Worm (Caenorhabditis elegans) whole organism, late embryonic: ENCODE data around the gene F54C4.4.

Experiments used
- C08G9.2 ChIP-seq: sonication (generic microtip); optimal IDR thresholded peaks from 2 replicates; lab custom pipeline; 2016; ENCODE audit warnings: mild to moderate bottlenecking, missing genetic modification characterization, moderate library complexity, missing compliant biosample characterization
- F13H6.1 ChIP-seq: sonication (generic microtip); optimal IDR thresholded peaks from 2 replicates; lab custom pipeline; 2016; ENCODE audit warnings: missing genetic modification characterization, missing compliant biosample characterization
- T23F11.4 ChIP-seq: fragments of 200-800 bp; sonication (Bioruptor generic); optimal IDR thresholded peaks from 2 replicates; lab custom pipeline; 2018; ENCODE audit warnings: mild to moderate bottlenecking, missing genetic modification characterization, missing compliant biosample characterization
- ahr-1 ChIP-seq: sonication (generic microtip); optimal IDR thresholded peaks from 2 replicates; lab custom pipeline; 2016; ENCODE audit warnings: missing genetic modification characterization, missing compliant biosample characterization
- ama-1 ChIP-seq: fragments of 150-350 bp; optimal IDR thresholded peaks from 2 replicates; lab custom pipeline; 2014
- ceh-14 ChIP-seq: sonication (generic microtip); optimal IDR thresholded peaks from 2 replicates; lab custom pipeline; 2016; ENCODE audit warnings: missing genotype, missing genetic modification characterization, missing compliant biosample characterization
- ceh-18 ChIP-seq: sonication (generic microtip); optimal IDR thresholded peaks from 2 replicates; lab custom pipeline; 2016; ENCODE audit warnings: missing genetic modification characterization, missing compliant biosample characterization
- ceh-19 ChIP-seq: fragments of 200-800 bp; sonication (Bioruptor generic); optimal IDR thresholded peaks from 2 replicates; lab custom pipeline; 2018; ENCODE audit warnings: mild to moderate bottlenecking, missing genetic modification characterization, missing compliant biosample characterization
- ceh-2 ChIP-seq: sonication (generic microtip); optimal IDR thresholded peaks from 2 replicates; lab custom pipeline; 2016; ENCODE audit warnings: missing genotype, missing genetic modification characterization, missing compliant biosample characterization
- ceh-22 ChIP-seq: sonication (generic microtip); optimal IDR thresholded peaks from 2 replicates; lab custom pipeline; 2017; ENCODE audit warnings: missing biosample characterization, missing genetic modification characterization
- ceh-34 ChIP-seq: sonication (generic microtip); optimal IDR thresholded peaks from 2 replicates; lab custom pipeline; 2016; ENCODE audit warnings: mild to moderate bottlenecking, missing genetic modification characterization, missing compliant biosample characterization
- ceh-45 ChIP-seq: fragments of 200-800 bp; sonication (Bioruptor generic); IDR thresholded peaks from 2 replicates; pipeline ENCODE4 v1.3.6; 2022; ENCODE audit warnings: missing genetic modification reagents, missing genetic modification characterization, missing compliant biosample characterization
- che-1 ChIP-seq: sonication (generic microtip); optimal IDR thresholded peaks from 2 replicates; lab custom pipeline; 2016; ENCODE audit warnings: mild to moderate bottlenecking, missing genetic modification characterization, missing compliant biosample characterization
- dmd-4 ChIP-seq: sonication (generic microtip); optimal IDR thresholded peaks from 2 replicates; lab custom pipeline; 2016; ENCODE audit warnings: borderline replicate concordance, missing genetic modification characterization, missing compliant biosample characterization
- elt-2 ChIP-seq: sonication (generic microtip); optimal IDR thresholded peaks from 2 replicates; lab custom pipeline; 2016; ENCODE audit warnings: missing genetic modification reagents, missing genetic modification characterization, missing compliant biosample characterization
- ets-4 ChIP-seq: sonication (generic microtip); optimal IDR thresholded peaks from 2 replicates; lab custom pipeline; 2016; ENCODE audit warnings: missing genetic modification characterization, missing compliant biosample characterization
- eyg-1 ChIP-seq: sonication (generic microtip); optimal IDR thresholded peaks from 2 replicates; lab custom pipeline; 2016; ENCODE audit warnings: missing genotype, missing genetic modification characterization, missing compliant biosample characterization
- fkh-10 ChIP-seq: fragments of 150-350 bp; optimal IDR thresholded peaks from 2 replicates; lab custom pipeline; 2014; ENCODE audit warnings: missing biosample characterization, missing genetic modification reagents, missing genetic modification characterization
- gmeb-2 ChIP-seq: sonication (generic microtip); optimal IDR thresholded peaks from 2 replicates; lab custom pipeline; 2016; ENCODE audit warnings: missing genetic modification characterization, inconsistent platforms, missing compliant biosample characterization
- hlh-30 ChIP-seq: sonication (generic microtip); optimal IDR thresholded peaks from 2 replicates; lab custom pipeline; 2017; ENCODE audit warnings: antibody characterized with exemption, missing genetic modification characterization, missing compliant biosample characterization; ENCODE audit not compliant: insufficient read depth
- hlh-6 ChIP-seq: sonication (generic microtip); optimal IDR thresholded peaks from 2 replicates; lab custom pipeline; 2016; ENCODE audit warnings: missing genotype, missing genetic modification characterization, missing compliant biosample characterization
- hlh-8 ChIP-seq: sonication (generic microtip); optimal IDR thresholded peaks from 2 replicates; lab custom pipeline; 2016; ENCODE audit warnings: missing genotype, missing genetic modification characterization, missing compliant biosample characterization
- lim-6 ChIP-seq: sonication (generic microtip); optimal IDR thresholded peaks from 2 replicates; lab custom pipeline; 2016; ENCODE audit warnings: missing genetic modification characterization, missing compliant biosample characterization
- mec-3 ChIP-seq: sonication (generic microtip); optimal IDR thresholded peaks from 2 replicates; lab custom pipeline; 2016; ENCODE audit warnings: borderline replicate concordance, missing genetic modification characterization, missing compliant biosample characterization
- nfya-1 ChIP-seq: sonication (generic microtip); optimal IDR thresholded peaks from 2 replicates; lab custom pipeline; 2017; ENCODE audit warnings: missing genetic modification characterization, mild to moderate bottlenecking, missing compliant biosample characterization, antibody characterized with exemption, moderate library complexity
- nhr-11 ChIP-seq: fragments of 150-350 bp; optimal IDR thresholded peaks from 2 replicates; lab custom pipeline; 2014; ENCODE audit warnings: missing biosample characterization, missing genetic modification characterization
- npax-4 ChIP-seq: sonication (generic microtip); optimal IDR thresholded peaks from 2 replicates; lab custom pipeline; 2016; ENCODE audit warnings: missing genetic modification characterization, missing compliant biosample characterization
- odd-2 ChIP-seq: sonication (generic microtip); optimal IDR thresholded peaks from 2 replicates; lab custom pipeline; 2017; ENCODE audit warnings: antibody characterized with exemption, mild to moderate bottlenecking, missing genetic modification characterization, missing compliant biosample characterization
- pag-3 ChIP-seq: sonication (generic microtip); optimal IDR thresholded peaks from 2 replicates; lab custom pipeline; 2016; ENCODE audit warnings: missing compliant biosample characterization, missing genetic modification characterization, borderline replicate concordance
- pha-2 ChIP-seq: sonication (generic microtip); optimal IDR thresholded peaks from 2 replicates; lab custom pipeline; 2017; ENCODE audit warnings: mild to moderate bottlenecking, missing genetic modification characterization, missing compliant biosample characterization
- ref-2 ChIP-seq: sonication (generic microtip); optimal IDR thresholded peaks from 2 replicates; lab custom pipeline; 2016; ENCODE audit warnings: missing genetic modification characterization, missing compliant biosample characterization
- rnt-1 ChIP-seq: sonication (generic microtip); optimal IDR thresholded peaks from 2 replicates; lab custom pipeline; 2016; ENCODE audit warnings: missing genetic modification characterization, missing compliant biosample characterization
- sox-2 ChIP-seq: fragments of 200-800 bp; sonication (Bioruptor generic); IDR thresholded peaks from 2 replicates; pipeline ENCODE4 v1.3.6; 2022; ENCODE audit warnings: missing genetic modification reagents, missing genetic modification characterization, missing compliant biosample characterization
- sox-4 ChIP-seq: sonication (generic microtip); optimal IDR thresholded peaks from 2 replicates; lab custom pipeline; 2017; ENCODE audit warnings: mild to moderate bottlenecking, missing genetic modification characterization, inconsistent platforms, missing compliant biosample characterization
- syd-9 ChIP-seq: sonication (generic microtip); optimal IDR thresholded peaks from 2 replicates; lab custom pipeline; 2016; ENCODE audit warnings: mild to moderate bottlenecking, missing genetic modification characterization, moderate library complexity, missing compliant biosample characterization
- tbx-2 ChIP-seq: sonication (generic microtip); optimal IDR thresholded peaks from 2 replicates; lab custom pipeline; 2016; ENCODE audit warnings: missing genetic modification characterization, missing compliant biosample characterization
- ttx-3 ChIP-seq: sonication (generic microtip); optimal IDR thresholded peaks from 2 replicates; lab custom pipeline; 2016; ENCODE audit warnings: missing genetic modification reagents, missing genetic modification characterization, missing compliant biosample characterization
- unc-42 ChIP-seq: sonication (generic microtip); optimal IDR thresholded peaks from 2 replicates; lab custom pipeline; 2016; ENCODE audit warnings: missing genotype, missing genetic modification characterization, missing compliant biosample characterization
- unc-55 ChIP-seq: sonication (generic microtip); optimal IDR thresholded peaks from 2 replicates; lab custom pipeline; 2017; ENCODE audit warnings: missing biosample characterization, missing genetic modification reagents, missing genetic modification characterization
- unc-86 ChIP-seq: sonication (generic microtip); optimal IDR thresholded peaks from 2 replicates; lab custom pipeline; 2016; ENCODE audit warnings: missing genetic modification characterization, missing compliant biosample characterization

F54C4.4 gene

ce11 chrIII:94759-95330 is 7.7 kb upstream of the F54C4.4 start, which contains the start of gene pat-4:
Gene pat-4 (minus strand): TSS chrIII:94809.
- TF ChIP-seq hlh-30 (no peak), nfya-1 (tag; lab: Kevin White, UChicago) (peak; percentile 24), dmd-4 (tag; lab: Kevin White, UChicago) (no peak), syd-9 (tag; lab: Kevin White, UChicago) (no peak), T23F11.4 (no peak), mec-3 (tag; lab: Kevin White, UChicago) (no peak), unc-55 (GFP tag; lab: Kevin White, UChicago) (no peak), sox-2 (peak; percentile 48), ceh-14 (no peak), odd-2 (no peak), rnt-1 (tag; lab: Kevin White, UChicago) (peak; percentile 3), ceh-34 (tag; lab: Kevin White, UChicago) (peak; percentile 59), ceh-19 (GFP tag; lab: Kevin White, UChicago) (peak; percentile 53), npax-4 (tag; lab: Kevin White, UChicago) (no peak), sox-4 (tag; lab: Kevin White, UChicago) (no peak), hlh-6 (tag; lab: Kevin White, UChicago) (peak; percentile 55), pha-2 (tag; lab: Kevin White, UChicago) (no peak), unc-42 (tag; lab: Kevin White, UChicago) (no peak), ttx-3 (no peak), ceh-2 (tag; lab: Kevin White, UChicago) (peak; percentile 16), F13H6.1 (tag; lab: Kevin White, UChicago) (no peak), ref-2 (tag; lab: Kevin White, UChicago) (peak; percentile 45), C08G9.2 (tag; lab: Kevin White, UChicago) (no peak), elt-2 (tag; lab: Kevin White, UChicago) (no peak), nhr-11 (tag; lab: Kevin White, UChicago) (no peak), tbx-2 (tag; lab: Kevin White, UChicago) (peak; percentile 51)

ce11 chrIII:92247-92646 is 5.1 kb upstream of the F54C4.4 start:
- TF ChIP-seq lim-6 (tag; lab: Kevin White, UChicago) (no peak), ama-1 (lab: Kevin White, UChicago) (no peak), ceh-22 (tag; lab: Kevin White, UChicago) (no peak), pag-3 (tag; lab: Kevin White, UChicago) (no peak), ahr-1 (tag; lab: Kevin White, UChicago) (no peak), F13H6.1 (tag; lab: Kevin White, UChicago) (no peak), ceh-45 (GFP tag; lab: Robert Waterston, UW) (no peak), hlh-8 (tag; lab: Kevin White, UChicago) (no peak), gmeb-2 (tag; lab: Kevin White, UChicago) (no peak), C08G9.2 (tag; lab: Kevin White, UChicago) (no peak), ttx-3 (no peak), fkh-10 (GFP tag; lab: Kevin White, UChicago) (no peak), ceh-18 (tag; lab: Kevin White, UChicago) (no peak), eyg-1 (tag; lab: Kevin White, UChicago) (no peak), unc-86 (no peak), nfya-1 (tag; lab: Kevin White, UChicago) (no peak), ets-4 (tag; lab: Kevin White, UChicago) (no peak)

ce11 chrIII:89155-89554 is 2.0 kb upstream of the F54C4.4 start:
- TF ChIP-seq nfya-1 (tag; lab: Kevin White, UChicago): peak; percentile 16
- peak; percentile 25 for TF ChIP-seq che-1 (tag; lab: Kevin White, UChicago)
- no peak for TF ChIP-seq gmeb-2 (tag; lab: Kevin White, UChicago)
- peak; percentile 54 for TF ChIP-seq ama-1 (lab: Kevin White, UChicago)
